Fruit fly (Drosophila melanogaster) whole organism, embryonic: Measurements from ENCODE around the gene CG43338.

Experiments
- Aef1 ChIP-seq: fragments of 200-800 bp; sonication (Bioruptor generic); IDR thresholded peaks from 3 replicates; pipeline ENCODE4 v1.3.6; 2022; ENCODE audit warnings: missing biosample characterization, missing genetic modification characterization
- CG12299 ChIP-seq: fragments of 200-800 bp; sonication (Bioruptor generic); optimal IDR thresholded peaks from 2 replicates; lab custom pipeline; 2018; ENCODE audit warnings: missing biosample characterization, mild to moderate bottlenecking, missing genetic modification characterization
- CG13424 ChIP-seq: fragments of 200-800 bp; sonication (Bioruptor generic); optimal IDR thresholded peaks from 2 replicates; lab custom pipeline; 2019; ENCODE audit warnings: missing biosample characterization, mild to moderate bottlenecking, missing genetic modification characterization, moderate library complexity
- CG13894 ChIP-seq: fragments of 200-800 bp; sonication (Bioruptor generic); optimal IDR thresholded peaks from 3 replicates; lab custom pipeline; 2018; ENCODE audit warnings: missing biosample characterization, mild to moderate bottlenecking, missing genetic modification characterization, moderate library complexity
- CG14014 ChIP-seq: fragments of 200-800 bp; sonication (Bioruptor generic); IDR thresholded peaks from 2 replicates; pipeline ENCODE4 v1.3.6; 2022; ENCODE audit warnings: missing biosample characterization, missing genetic modification characterization
- CG17328 ChIP-seq: fragments of 200-800 bp; sonication (Bioruptor generic); IDR thresholded peaks from 2 replicates; pipeline ENCODE4 v1.3.6; 2022; ENCODE audit warnings: missing biosample characterization, missing genetic modification characterization
- CG17359 ChIP-seq: fragments of 200-800 bp; sonication (Bioruptor generic); optimal IDR thresholded peaks from 3 replicates; lab custom pipeline; 2018; ENCODE audit warnings: missing biosample characterization, mild to moderate bottlenecking, missing genetic modification characterization, moderate library complexity
- CG32772 ChIP-seq: fragments of 200-800 bp; sonication (Bioruptor generic); IDR thresholded peaks from 2 replicates; pipeline ENCODE4 v1.3.6; 2022; ENCODE audit warnings: missing biosample characterization, missing genetic modification characterization
- CG33557 ChIP-seq: fragments of 200-800 bp; sonication (Bioruptor generic); optimal IDR thresholded peaks from 2 replicates; lab custom pipeline; 2019; ENCODE audit warnings: missing biosample characterization, mild to moderate bottlenecking, missing genetic modification characterization, moderate library complexity
- CG7372 ChIP-seq: fragments of 200-800 bp; sonication (Bioruptor generic); IDR thresholded peaks from 2 replicates; pipeline ENCODE4 v1.3.6; 2022; ENCODE audit warnings: missing biosample characterization, missing genetic modification characterization
- CG7987 ChIP-seq: fragments of 200-800 bp; sonication (Bioruptor generic); optimal IDR thresholded peaks from 2 replicates; lab custom pipeline; 2018; ENCODE audit warnings: missing biosample characterization, mild to moderate bottlenecking, missing genetic modification characterization, moderate library complexity
- CG9437 ChIP-seq: fragments of 200-800 bp; sonication (Bioruptor generic); optimal IDR thresholded peaks from 2 replicates; lab custom pipeline; 2018; ENCODE audit warnings: missing biosample characterization, mild to moderate bottlenecking, missing genetic modification characterization
- CG9727 ChIP-seq: fragments of 200-800 bp; sonication (Bioruptor generic); optimal IDR thresholded peaks from 3 replicates; lab custom pipeline; 2017; ENCODE audit warnings: missing biosample characterization, mild to moderate bottlenecking, missing genetic modification characterization
- D19B ChIP-seq: fragments of 200-800 bp; sonication (Bioruptor generic); optimal IDR thresholded peaks from 2 replicates; lab custom pipeline; 2017; ENCODE audit warnings: missing biosample characterization, mild to moderate bottlenecking, missing genetic modification characterization
- GATAe ChIP-seq: fragments of 200-800 bp; sonication (Bioruptor generic); conservative IDR thresholded peaks from 2 replicates; pipeline ENCODE4 v1.3.6; 2022; ENCODE audit warnings: missing biosample characterization, missing genetic modification characterization
- HLHmδ ChIP-seq: fragments of 200-800 bp; sonication (Bioruptor generic); optimal IDR thresholded peaks from 2 replicates; lab custom pipeline; 2018; ENCODE audit warnings: missing biosample characterization, mild to moderate bottlenecking, missing genetic modification characterization, moderate library complexity
- Kr ChIP-seq: fragments of 200-800 bp; sonication (Bioruptor generic); optimal IDR thresholded peaks from 2 replicates; lab custom pipeline; 2017; ENCODE audit warnings: missing biosample characterization, mild to moderate bottlenecking, missing genetic modification characterization
- Rx ChIP-seq: fragments of 200-800 bp; sonication (Bioruptor generic); IDR thresholded peaks from 2 replicates; pipeline ENCODE4 v1.3.6; 2022; ENCODE audit warnings: missing biosample characterization, missing genetic modification characterization
- Six4 ChIP-seq: fragments of 200-800 bp; sonication (Bioruptor generic); optimal IDR thresholded peaks from 2 replicates; lab custom pipeline; 2016; ENCODE audit warnings: missing biosample characterization, missing genetic modification characterization
- Stat92E ChIP-seq, 3 experiments: fragments of >200 bp in 2 of 3; fragments of 200-800 bp in 1 of 3; sonication (Bioruptor generic) in 1 of 3; optimal IDR thresholded peaks; 2 replicates each; lab custom pipeline; 2017 to 2019; ENCODE audit warnings: missing biosample characterization in 3 of 3, missing genetic modification characterization in 3 of 3, mild to moderate bottlenecking in 1 of 3, moderate library complexity in 1 of 3
- TFAM ChIP-seq: fragments of 200-800 bp; sonication (Bioruptor generic); optimal IDR thresholded peaks from 2 replicates; lab custom pipeline; 2017; ENCODE audit warnings: missing biosample characterization, missing genetic modification characterization, inconsistent platforms
- YL-1 ChIP-seq: fragments of 200-800 bp; sonication (Bioruptor generic); optimal IDR thresholded peaks from 3 replicates; lab custom pipeline; 2017; ENCODE audit warnings: missing biosample characterization, mild to moderate bottlenecking, missing genetic modification characterization
- az2 ChIP-seq: fragments of 200-800 bp; sonication (Bioruptor generic); optimal IDR thresholded peaks from 3 replicates; lab custom pipeline; 2016; ENCODE audit warnings: missing biosample characterization, missing genetic modification characterization
- br ChIP-seq: fragments of >200 bp; optimal IDR thresholded peaks from 2 replicates; lab custom pipeline; 2017
- bsh ChIP-seq, 2 experiments: fragments of 200-800 bp; sonication (Bioruptor generic); optimal IDR thresholded peaks; 2 replicates each; lab custom pipeline; 2017 to 2018; ENCODE audit warnings: mild to moderate bottlenecking in 2 of 2, missing biosample characterization in 2 of 2, missing genetic modification characterization in 2 of 2, moderate library complexity in 1 of 2
- cad ChIP-seq: fragments of >200 bp; optimal IDR thresholded peaks from 2 replicates; lab custom pipeline; 2017; ENCODE audit warnings: missing biosample characterization, missing genetic modification characterization
- cas ChIP-seq: fragments of 200-800 bp; sonication (Bioruptor generic); IDR thresholded peaks from 2 replicates; pipeline ENCODE4 v1.3.6; 2022; ENCODE audit warnings: missing biosample characterization, missing genetic modification characterization
- chinmo ChIP-seq: fragments of 200-800 bp; sonication (Bioruptor generic); IDR thresholded peaks from 4 replicates; pipeline ENCODE4 v1.3.6; 2022; ENCODE audit warnings: missing biosample characterization, missing genetic modification characterization; ENCODE audit not compliant: partially characterized antibody
- dysf ChIP-seq: fragments of 200-800 bp; sonication (Bioruptor generic); IDR thresholded peaks from 3 replicates; pipeline ENCODE4 v1.3.6; 2022; ENCODE audit warnings: missing biosample characterization, missing genetic modification characterization
- gem ChIP-seq: fragments of 200-800 bp; sonication (Bioruptor generic); optimal IDR thresholded peaks from 2 replicates; lab custom pipeline; 2019; ENCODE audit warnings: missing biosample characterization, mild to moderate bottlenecking, missing genetic modification characterization, moderate library complexity
- grau ChIP-seq: fragments of 200-800 bp; optimal IDR thresholded peaks from 3 replicates; lab custom pipeline; 2019; ENCODE audit warnings: missing biosample characterization, mild to moderate bottlenecking, missing genetic modification characterization, moderate library complexity
- knrl ChIP-seq: fragments of 200-800 bp; sonication (Bioruptor generic); IDR thresholded peaks from 3 replicates; pipeline ENCODE4 v1.3.6; 2022; ENCODE audit warnings: missing biosample characterization, missing genetic modification characterization; ENCODE audit not compliant: partially characterized antibody
- maf-S ChIP-seq: fragments of 200-800 bp; sonication (Bioruptor generic); optimal IDR thresholded peaks from 2 replicates; lab custom pipeline; 2016; ENCODE audit warnings: missing biosample characterization, missing genetic modification characterization
- mirr ChIP-seq: fragments of 200-800 bp; sonication (Bioruptor generic); optimal IDR thresholded peaks from 3 replicates; lab custom pipeline; 2018; ENCODE audit warnings: missing biosample characterization, mild to moderate bottlenecking, missing genetic modification characterization
- mld ChIP-seq: fragments of 200-800 bp; sonication (Bioruptor generic); IDR thresholded peaks from 3 replicates; pipeline ENCODE4 v1.3.6; 2022; ENCODE audit warnings: missing biosample characterization, missing genetic modification characterization; ENCODE audit not compliant: partially characterized antibody
- nau ChIP-seq: fragments of 200-800 bp; sonication (Bioruptor generic); optimal IDR thresholded peaks from 3 replicates; lab custom pipeline; 2017; ENCODE audit warnings: missing biosample characterization, mild to moderate bottlenecking, missing genetic modification characterization, missing genetic modification reagents
- nmo ChIP-seq: fragments of 200-800 bp; sonication (Bioruptor generic); optimal IDR thresholded peaks from 2 replicates; lab custom pipeline; 2018; ENCODE audit warnings: missing biosample characterization, mild to moderate bottlenecking, missing genetic modification characterization, moderate library complexity
- odd ChIP-seq: fragments of 200-800 bp; sonication (Bioruptor generic); optimal IDR thresholded peaks from 2 replicates; lab custom pipeline; 2017; ENCODE audit warnings: missing biosample characterization, mild to moderate bottlenecking, missing genetic modification characterization
- onecut ChIP-seq: fragments of 200-800 bp; sonication (Bioruptor generic); IDR thresholded peaks from 2 replicates; pipeline ENCODE4 v1.3.6; 2022; ENCODE audit warnings: missing biosample characterization, missing genetic modification characterization
- p53 ChIP-seq: fragments of 200-800 bp; sonication (Bioruptor generic); optimal IDR thresholded peaks from 2 replicates; lab custom pipeline; 2016; ENCODE audit warnings: missing biosample characterization, missing genetic modification characterization
- pfk ChIP-seq: fragments of 200-800 bp; sonication (Bioruptor generic); optimal IDR thresholded peaks from 2 replicates; lab custom pipeline; 2018; ENCODE audit warnings: missing biosample characterization, mild to moderate bottlenecking, missing genetic modification characterization, moderate library complexity
- rib ChIP-seq: fragments of 200-800 bp; sonication (Bioruptor generic); IDR thresholded peaks from 2 replicates; pipeline ENCODE4 v1.3.6; 2022; ENCODE audit warnings: missing biosample characterization, missing genetic modification characterization
- sd ChIP-seq: fragments of 200-800 bp; sonication (Bioruptor generic); optimal IDR thresholded peaks from 3 replicates; lab custom pipeline; 2018; ENCODE audit warnings: missing biosample characterization, mild to moderate bottlenecking, missing genetic modification characterization, moderate library complexity
- sim ChIP-seq: fragments of 200-800 bp; sonication (Bioruptor generic); IDR thresholded peaks from 2 replicates; pipeline ENCODE4 v1.3.6; 2022; ENCODE audit warnings: missing biosample characterization, missing genetic modification characterization
- sima ChIP-seq: fragments of 200-800 bp; sonication (Bioruptor generic); optimal IDR thresholded peaks from 2 replicates; lab custom pipeline; 2016; ENCODE audit warnings: missing biosample characterization, missing genetic modification characterization
- sna ChIP-seq: fragments of 200-800 bp; sonication (Bioruptor generic); IDR thresholded peaks from 2 replicates; pipeline ENCODE4 v1.3.6; 2022; ENCODE audit warnings: missing biosample characterization, missing genetic modification characterization; ENCODE audit not compliant: partially characterized antibody
- tap ChIP-seq: fragments of 200-800 bp; optimal IDR thresholded peaks from 3 replicates; lab custom pipeline; 2019; ENCODE audit warnings: missing biosample characterization, mild to moderate bottlenecking, missing genetic modification characterization, moderate library complexity
- tin ChIP-seq: fragments of 200-800 bp; sonication (Bioruptor generic); optimal IDR thresholded peaks from 3 replicates; lab custom pipeline; 2016; ENCODE audit warnings: missing biosample characterization, missing genetic modification characterization
- tio ChIP-seq: fragments of 200-800 bp; sonication (Bioruptor generic); optimal IDR thresholded peaks from 2 replicates; lab custom pipeline; 2017; ENCODE audit warnings: missing biosample characterization, missing genetic modification characterization, inconsistent platforms
- vfl ChIP-seq: fragments of 200-800 bp; sonication (Bioruptor generic); optimal IDR thresholded peaks from 2 replicates; lab custom pipeline; 2016; ENCODE audit warnings: missing biosample characterization, missing genetic modification characterization

CG43338 gene

dm6 chr2L:18705617-18706046 lies 34.6 kb upstream of the CG43338 start, which contains the start of gene Jwa (continued):
- TF ChIP-seq CG12299 (peak; percentile 65), nau (no peak), CG7372 (GFP tag; lab: Robert Waterston, UW) (peak; percentile 92), az2 (GFP tag; lab: Kevin White, UChicago) (peak; percentile 98), vfl (GFP tag; lab: Kevin White, UChicago) (peak; percentile 98), mld (GFP tag; lab: Robert Waterston, UW) (peak; percentile 87), CG13894 (tag; lab: Kevin White, UChicago) (peak; percentile 85), chinmo (GFP tag; lab: Robert Waterston, UW) (peak; percentile 94), Stat92E (GFP tag; optimal IDR thresholded peaks at IDR 0.05; lab: Kevin White, UChicago) (peak in 1 of 3 experiments; percentile 60), CG9437 (peak; percentile 84), CG14014 (GFP tag; lab: Robert Waterston, UW) (peak; percentile 89), CG32772 (GFP tag; lab: Robert Waterston, UW) (peak; percentile 88), maf-S (GFP tag; lab: Kevin White, UChicago) (peak; percentile 92), tin (GFP tag; lab: Kevin White, UChicago) (peak; percentile 96), D19B (GFP tag; lab: Kevin White, UChicago) (peak; percentile 44), pfk (GFP tag; lab: Kevin White, UChicago) (no peak), sd (tag; lab: Kevin White, UChicago) (peak; percentile 85), onecut (peak; percentile 62), Six4 (GFP tag; lab: Kevin White, UChicago) (peak; percentile 89), Rx (GFP tag; lab: Robert Waterston, UW) (peak; percentile 81), bsh (GFP tag; optimal IDR thresholded peaks at IDR 0.05; lab: Kevin White, UChicago) (peak; percentile 38 to 96), knrl (GFP tag; lab: Robert Waterston, UW) (peak; percentile 100), sim (GFP tag; lab: Robert Waterston, UW) (peak; percentile 63; the same call in 1 of the 2 replicates), tap (tag; lab: Kevin White, UChicago) (peak; percentile 39), br (lab: Kevin White, UChicago) (no peak), cas (peak; percentile 92), sima (GFP tag; lab: Kevin White, UChicago) (peak; percentile 56), grau (tag; lab: Kevin White, UChicago) (peak; percentile 94), nmo (GFP tag; lab: Kevin White, UChicago) (peak; percentile 89), GATAe (peak; percentile 41; the same call in 1 of the 2 replicates), CG17359 (tag; lab: Kevin White, UChicago) (peak; percentile 78), HLHmδ (no peak), Kr (GFP tag; lab: Kevin White, UChicago) (no peak), CG9727 (peak; percentile 81), CG7987 (GFP tag; lab: Kevin White, UChicago) (peak; percentile 61), Aef1 (GFP tag; lab: Robert Waterston, UW) (peak; percentile 91), YL-1 (GFP tag; lab: Kevin White, UChicago) (peak; percentile 64), CG33557 (GFP tag; lab: Kevin White, UChicago) (peak; percentile 91), rib (GFP tag; lab: Robert Waterston, UW) (peak; percentile 81), mirr (GFP tag; lab: Kevin White, UChicago) (peak; percentile 38), p53 (peak; percentile 40), gem (tag; lab: Kevin White, UChicago) (peak; percentile 98), sna (GFP tag; lab: Robert Waterston, UW) (peak; percentile 100), odd (GFP tag; lab: Kevin White, UChicago) (peak; percentile 57), CG13424 (tag; lab: Kevin White, UChicago) (peak; percentile 97), TFAM (GFP tag; lab: Kevin White, UChicago) (no peak), dysf (GFP tag; lab: Robert Waterston, UW) (peak; percentile 88), cad (GFP tag; lab: Kevin White, UChicago) (no peak), tio (GFP tag; lab: Kevin White, UChicago) (peak; percentile 95), CG17328 (peak; percentile 89)
